Worm (Caenorhabditis elegans): ENCODE measurements around the gene slrp-1.
A peak's percentile ranks its signal among the peaks of the same experiment; 100 is the strongest.

The slrp-1 gene

ce11 chrV:13565197-13565596 lies 466 bp upstream of the slrp-1 start (continued):
- TF ChIP-seq snu-23 (GFP tag; optimal IDR thresholded peaks at IDR 0.05) (peak; percentile 96), ets-5 (GFP tag; IDR thresholded peaks at IDR 0.05) (no peak), pqm-1 (tag; optimal IDR thresholded peaks at IDR 0.05) (no peak), ztf-4 (tag; optimal IDR thresholded peaks at IDR 0.05) (peak; percentile 71), vab-15 (tag; optimal IDR thresholded peaks at IDR 0.05) (peak; percentile 33), C04F5.9 (tag; optimal IDR thresholded peaks at IDR 0.05) (peak; percentile 66), grh-1 (GFP tag; IDR thresholded peaks at IDR 0.05) (peak; percentile 84), mep-1 (tag; optimal IDR thresholded peaks at IDR 0.05) (peak; percentile 93), lin-35 (GFP tag; optimal IDR thresholded peaks at IDR 0.05) (peak; percentile 85 to 91), fos-1 (tag; optimal IDR thresholded peaks at IDR 0.05) (peak; percentile 88), jun-1 (tag; optimal IDR thresholded peaks at IDR 0.05) (peak; percentile 76), tbx-2 (tag; optimal IDR thresholded peaks at IDR 0.05) (peak; percentile 93), lin-39 (tag; optimal IDR thresholded peaks at IDR 0.05) (peak; percentile 7), unc-62 (GFP tag; optimal IDR thresholded peaks at IDR 0.05) (no peak)

ce11 chrV:13566967-13567366 lies 1.3 kb downstream of the slrp-1 start:
- TF ChIP-seq ceh-90 (tag; optimal IDR thresholded peaks at IDR 0.05): no peak
- TF ChIP-seq snu-23 (GFP tag; optimal IDR thresholded peaks at IDR 0.05): peak; percentile 0
- no peak for TF ChIP-seq unc-98 (GFP tag; IDR thresholded peaks at IDR 0.05)
- TF ChIP-seq nhr-20 (tag; optimal IDR thresholded peaks at IDR 0.05): no peak
- TF ChIP-seq elt-2 (tag; optimal IDR thresholded peaks at IDR 0.05): peak; percentile 16
- peak; percentile 24 for TF ChIP-seq nhr-85 (tag)
- TF ChIP-seq nhr-19 (GFP tag; conservative IDR thresholded peaks at IDR 0.05): 0 out of 2 replicates have a peak, but pooled peaks have one; percentile 2
- no peak for TF ChIP-seq hlh-4 (tag; optimal IDR thresholded peaks at IDR 0.05)
- peak in 1 of 2 experiments; percentile 5 for TF ChIP-seq lin-35 (GFP tag; optimal IDR thresholded peaks at IDR 0.05)
- TF ChIP-seq nhr-71 (tag; optimal IDR thresholded peaks at IDR 0.05): peak; percentile 41
- no peak for TF ChIP-seq efl-1 (optimal IDR thresholded peaks at IDR 0.05)
- peak in 1 of 2 experiments; percentile 87 for TF ChIP-seq efl-1 (GFP tag; optimal IDR thresholded peaks at IDR 0.05 in 1 of 2)
- TF ChIP-seq ztf-11 (tag; optimal IDR thresholded peaks at IDR 0.05): no peak
- peak in 1 of 3 experiments; percentile 10 for TF ChIP-seq dpl-1 (GFP tag; optimal IDR thresholded peaks at IDR 0.05)
- TF ChIP-seq mep-1 (tag; optimal IDR thresholded peaks at IDR 0.05): no peak
- peak; percentile 4 for TF ChIP-seq pax-3 (tag; optimal IDR thresholded peaks at IDR 0.05)
- TF ChIP-seq alr-1 (tag; optimal IDR thresholded peaks at IDR 0.05; ENCODE audit: borderline replicate concordance): no peak
- peak; percentile 67 for TF ChIP-seq ama-1 (optimal IDR thresholded peaks at IDR 0.05)

- TF ChIP-seq ceh-63 (GFP tag; optimal IDR thresholded peaks at IDR 0.05) (no peak), alr-1 (tag; optimal IDR thresholded peaks at IDR 0.05; ENCODE audit: borderline replicate concordance) (no peak), C16A3.4 (tag; optimal IDR thresholded peaks at IDR 0.05) (peak; percentile 54), mab-9 (GFP tag; IDR thresholded peaks at IDR 0.05) (no peak), hlh-17 (GFP tag; optimal IDR thresholded peaks at IDR 0.05; ENCODE audit: borderline replicate concordance) (no peak), lin-13 (GFP tag; optimal IDR thresholded peaks at IDR 0.05) (peak; percentile 48), skn-1 (tag; optimal IDR thresholded peaks at IDR 0.05) (peak; percentile 55), irx-1 (tag; optimal IDR thresholded peaks at IDR 0.05) (peak; percentile 23), pax-3 (tag; optimal IDR thresholded peaks at IDR 0.05) (peak; percentile 57), egl-27 (tag; optimal IDR thresholded peaks at IDR 0.05) (no peak), efl-1 (optimal IDR thresholded peaks at IDR 0.05) (peak; percentile 68 to 82), efl-1 (GFP tag; optimal IDR thresholded peaks at IDR 0.05 in 1 of 2) (peak; percentile 85 to 98), dsc-1 (tag; optimal IDR thresholded peaks at IDR 0.05) (peak; percentile 60), hlh-4 (tag; optimal IDR thresholded peaks at IDR 0.05) (no peak), tlp-1 (tag; optimal IDR thresholded peaks at IDR 0.05) (no peak), lin-35 (GFP tag; optimal IDR thresholded peaks at IDR 0.05) (peak; percentile 78 to 90), fkh-4 (tag; optimal IDR thresholded peaks at IDR 0.05; ENCODE audit: borderline replicate concordance) (no peak), blmp-1 (tag; optimal IDR thresholded peaks at IDR 0.05) (peak; percentile 38), Y116A8C.19 (tag; optimal IDR thresholded peaks at IDR 0.05; ENCODE audit: borderline replicate concordance) (no peak), unc-130 (tag; optimal IDR thresholded peaks at IDR 0.05) (peak; percentile 62), snpc-4 (tag; optimal IDR thresholded peaks at IDR 0.05) (peak; percentile 28), pag-3 (tag; optimal IDR thresholded peaks at IDR 0.05; ENCODE audit: borderline replicate concordance, insufficient read depth) (peak; percentile 27), nhr-77 (tag; optimal IDR thresholded peaks at IDR 0.05) (no peak), C04F5.9 (tag; optimal IDR thresholded peaks at IDR 0.05) (no peak), xbp-1 (tag; optimal IDR thresholded peaks at IDR 0.05) (peak; percentile 57), snu-23 (GFP tag; optimal IDR thresholded peaks at IDR 0.05) (peak; percentile 73), nhr-28 (tag; optimal IDR thresholded peaks at IDR 0.05) (no peak), nhr-90 (tag; optimal IDR thresholded peaks at IDR 0.05; ENCODE audit: poor library complexity) (peak; percentile 50), nhr-20 (tag; optimal IDR thresholded peaks at IDR 0.05) (peak; percentile 59)
These were observed 2.9 kb downstream of the slrp-1 start, which contains the start of the genes nuaf-1 and bir-2 for ce11 chrV:13568533-13568932. Gene nuaf-1 (minus strand): TSS chrV:13568630. Gene bir-2 (plus strand): TSS chrV:13568850.
